Worm (Caenorhabditis elegans) whole organism, L4 larva: Measurements from ENCODE around the gene D1044.6.
A peak's percentile ranks its signal among the peaks of the same experiment; 100 is the strongest.

Experiments
- D1046.2 ChIP-seq: fragments of 200-800 bp; sonication (Bioruptor generic); IDR thresholded peaks from 2 replicates; pipeline ENCODE4 v1.3.6; 2022; ENCODE audit warnings: missing genetic modification characterization, missing compliant biosample characterization
- F10B5.3 ChIP-seq: sonication (generic microtip); optimal IDR thresholded peaks from 2 replicates; lab custom pipeline; 2016; ENCODE audit warnings: mild to moderate bottlenecking, missing genetic modification characterization, missing compliant biosample characterization
- F37D6.2 ChIP-seq: sonication (generic microtip); optimal IDR thresholded peaks from 2 replicates; lab custom pipeline; 2016; ENCODE audit warnings: mild to moderate bottlenecking, missing genetic modification characterization, missing compliant biosample characterization
- F49E8.2 ChIP-seq: sonication (generic microtip); optimal IDR thresholded peaks from 2 replicates; lab custom pipeline; 2016; ENCODE audit warnings: missing compliant biosample characterization, mild to moderate bottlenecking, missing genetic modification characterization, borderline replicate concordance
- Y105C5A.15 ChIP-seq: fragments of 200-800 bp; sonication (Bioruptor generic); IDR thresholded peaks from 2 replicates; pipeline ENCODE4 v1.3.6; 2022; ENCODE audit warnings: missing genetic modification characterization, missing compliant biosample characterization
- Y5F2A.4 ChIP-seq: fragments of 200-800 bp; sonication (Bioruptor generic); optimal IDR thresholded peaks from 2 replicates; lab custom pipeline; 2018; ENCODE audit warnings: mild to moderate bottlenecking, missing genetic modification characterization, missing compliant biosample characterization
- Y75B8A.6 ChIP-seq: fragments of 200-800 bp; sonication (Bioruptor generic); IDR thresholded peaks from 2 replicates; pipeline ENCODE4 v1.3.6; 2022; ENCODE audit warnings: missing genetic modification reagents, missing genetic modification characterization, missing compliant biosample characterization
- ZK337.2 ChIP-seq: fragments of 200-800 bp; sonication (Bioruptor generic); IDR thresholded peaks from 2 replicates; pipeline ENCODE4 v1.3.6; 2022; ENCODE audit warnings: missing genetic modification reagents, missing genetic modification characterization, missing compliant biosample characterization
- aha-1 ChIP-seq: fragments of 150-350 bp; peaks from one replicate; lab custom pipeline; 2014; ENCODE audit warnings: missing biosample characterization, missing genetic modification characterization
- aly-2 ChIP-seq: sonication (generic microtip); optimal IDR thresholded peaks from 2 replicates; lab custom pipeline; 2018; ENCODE audit warnings: missing biosample characterization, missing genetic modification characterization
- ama-1 ChIP-seq: fragments of 150-350 bp; optimal IDR thresholded peaks from 2 replicates; lab custom pipeline; 2014; ENCODE audit warnings: inconsistent platforms, mixed read lengths
- attf-4 ChIP-seq: sonication (generic microtip); optimal IDR thresholded peaks from 3 replicates; lab custom pipeline; 2017; ENCODE audit warnings: missing biosample characterization, missing genetic modification characterization
- ceh-32 ChIP-seq: sonication (generic microtip); optimal IDR thresholded peaks from 2 replicates; lab custom pipeline; 2016; ENCODE audit warnings: mild to moderate bottlenecking, missing genetic modification characterization, missing compliant biosample characterization; ENCODE audit not compliant: poor library complexity
- ceh-62 ChIP-seq: sonication (generic microtip); optimal IDR thresholded peaks from 2 replicates; lab custom pipeline; 2017; ENCODE audit warnings: missing biosample characterization, missing genetic modification characterization
- ces-1 ChIP-seq: fragments of 150-350 bp; sonication (generic microtip); optimal IDR thresholded peaks from 4 replicates; lab custom pipeline; 2014; ENCODE audit warnings: missing biosample characterization, missing genetic modification reagents, missing genetic modification characterization
- daf-12 ChIP-seq: fragments of 150-350 bp; optimal IDR thresholded peaks from 2 replicates; lab custom pipeline; 2014; ENCODE audit warnings: missing biosample characterization, missing genetic modification reagents, missing genetic modification characterization
- daf-16 ChIP-seq, 3 experiments: sonication (generic microtip); optimal IDR thresholded peaks; 2 replicates each; lab custom pipeline; 2016 to 2017; ENCODE audit warnings: missing genetic modification characterization in 3 of 3, missing genetic modification reagents in 3 of 3, mild to moderate bottlenecking in 2 of 3, missing compliant biosample characterization in 2 of 3, missing biosample characterization in 1 of 3, moderate library complexity in 1 of 3
- daf-19 ChIP-seq: fragments of 200-800 bp; sonication (Bioruptor generic); conservative IDR thresholded peaks from 2 replicates; pipeline ENCODE4 v1.3.6; 2022; ENCODE audit warnings: missing genetic modification characterization, missing compliant biosample characterization
- daf-8 ChIP-seq: fragments of 200-800 bp; sonication (Bioruptor generic); IDR thresholded peaks from 2 replicates; pipeline ENCODE4 v1.3.6; 2022; ENCODE audit warnings: missing genetic modification characterization, missing compliant biosample characterization
- dmd-8 ChIP-seq: fragments of 200-800 bp; sonication (Bioruptor generic); IDR thresholded peaks from 2 replicates; pipeline ENCODE4 v1.3.6; 2022; ENCODE audit warnings: missing genetic modification characterization, missing compliant biosample characterization
- dpl-1 ChIP-seq: fragments of 150-350 bp; optimal IDR thresholded peaks from 2 replicates; lab custom pipeline; 2014; ENCODE audit warnings: missing biosample characterization, missing genetic modification reagents, missing genetic modification characterization
- egl-27 ChIP-seq: sonication (generic microtip); optimal IDR thresholded peaks from 3 replicates; lab custom pipeline; 2017; ENCODE audit warnings: missing biosample characterization, missing genetic modification reagents, missing genetic modification characterization
- fkh-10 ChIP-seq: fragments of 150-350 bp; optimal IDR thresholded peaks from 2 replicates; lab custom pipeline; 2014; ENCODE audit warnings: missing biosample characterization, missing genetic modification reagents, missing genetic modification characterization
- fos-1 ChIP-seq: fragments of 150-350 bp; optimal IDR thresholded peaks from 2 replicates; lab custom pipeline; 2014; ENCODE audit warnings: missing biosample characterization, missing genetic modification characterization
- gei-8 ChIP-seq: fragments of 200-800 bp; sonication (Bioruptor generic); optimal IDR thresholded peaks from 2 replicates; lab custom pipeline; 2018; ENCODE audit warnings: mild to moderate bottlenecking, missing genetic modification characterization, missing compliant biosample characterization
- hif-1 ChIP-seq, 2 experiments: sonication (generic microtip); optimal IDR thresholded peaks; 2 replicates each; lab custom pipeline; 2016 to 2017; ENCODE audit warnings: missing compliant biosample characterization in 2 of 2, missing genetic modification characterization in 2 of 2, missing genetic modification reagents in 2 of 2, missing genotype in 2 of 2, mild to moderate bottlenecking in 1 of 2
- hlh-30 ChIP-seq: sonication (generic microtip); optimal IDR thresholded peaks from 2 replicates; lab custom pipeline; 2017; ENCODE audit warnings: antibody characterized with exemption, mild to moderate bottlenecking, missing genetic modification characterization, missing compliant biosample characterization; ENCODE audit not compliant: insufficient read depth
- jun-1 ChIP-seq: fragments of 150-350 bp; optimal IDR thresholded peaks from 2 replicates; lab custom pipeline; 2014; ENCODE audit warnings: missing biosample characterization, missing genetic modification reagents, missing genetic modification characterization
- madf-5 ChIP-seq, 2 experiments: fragments of 200-800 bp; sonication (Bioruptor generic); IDR thresholded peaks; 2 replicates each; pipeline ENCODE4 v1.3.6; 2022; ENCODE audit warnings: missing compliant biosample characterization in 2 of 2, missing genetic modification characterization in 2 of 2
- mdl-1 ChIP-seq, 2 experiments: fragments of 150-350 bp in 1 of 2; sonication (generic microtip) in 1 of 2; optimal IDR thresholded peaks; 2 replicates each; lab custom pipeline; 2014 to 2017; ENCODE audit warnings: missing biosample characterization in 2 of 2, missing genetic modification characterization in 2 of 2
- mep-1 ChIP-seq: fragments of 150-350 bp; sonication (generic microtip); optimal IDR thresholded peaks from 3 replicates; lab custom pipeline; 2014; ENCODE audit warnings: missing biosample characterization, missing genetic modification characterization
- mxl-2 ChIP-seq: fragments of 200-800 bp; sonication (Bioruptor generic); conservative IDR thresholded peaks from 2 replicates; pipeline ENCODE4 v1.3.6; 2022; ENCODE audit warnings: missing genetic modification reagents, missing genetic modification characterization, missing compliant biosample characterization
- mxl-3 ChIP-seq: fragments of 200-800 bp; sonication (Bioruptor generic); optimal IDR thresholded peaks from 2 replicates; lab custom pipeline; 2018; ENCODE audit warnings: mild to moderate bottlenecking, missing genetic modification characterization, missing compliant biosample characterization
- nhr-10 ChIP-seq: fragments of 150-350 bp; optimal IDR thresholded peaks from 2 replicates; lab custom pipeline; 2014; ENCODE audit warnings: missing biosample characterization, missing genetic modification characterization
- nhr-111 ChIP-seq: fragments of 200-800 bp; sonication (Bioruptor generic); optimal IDR thresholded peaks from 2 replicates; lab custom pipeline; 2018; ENCODE audit warnings: mild to moderate bottlenecking, missing genetic modification characterization, missing compliant biosample characterization
- nhr-25 ChIP-seq: sonication (generic microtip); optimal IDR thresholded peaks from 2 replicates; lab custom pipeline; 2017; ENCODE audit warnings: missing genetic modification characterization, mild to moderate bottlenecking, missing compliant biosample characterization, antibody characterized with exemption, moderate library complexity, borderline replicate concordance; ENCODE audit not compliant: insufficient read depth
- nhr-48 ChIP-seq: sonication (generic microtip); optimal IDR thresholded peaks from 2 replicates; lab custom pipeline; 2016; ENCODE audit warnings: mild to moderate bottlenecking, missing genetic modification characterization, missing compliant biosample characterization
- nhr-77 ChIP-seq: fragments of 150-350 bp; optimal IDR thresholded peaks from 2 replicates; lab custom pipeline; 2014; ENCODE audit warnings: missing biosample characterization, missing genetic modification characterization
- pha-4 ChIP-seq, 2 experiments: fragments of 150-350 bp in 1 of 2; fragments of 200-800 bp in 1 of 2; sonication (Bioruptor generic) in 1 of 2; IDR thresholded peaks in 1 of 2; optimal IDR thresholded peaks in 1 of 2; 2 replicates each; pipeline versions ENCODE4 v1.3.6 to Lab custom; 2014 to 2022; ENCODE audit warnings: missing genetic modification characterization in 2 of 2, missing genetic modification reagents in 2 of 2, missing biosample characterization in 1 of 2, missing compliant biosample characterization in 1 of 2
- php-3 ChIP-seq: fragments of 200-800 bp; sonication (Bioruptor generic); IDR thresholded peaks from 2 replicates; pipeline ENCODE4 v1.3.6; 2022; ENCODE audit warnings: missing genetic modification reagents, missing genetic modification characterization, missing compliant biosample characterization
- rbr-2 ChIP-seq: sonication (generic microtip); optimal IDR thresholded peaks from 2 replicates; lab custom pipeline; 2016; ENCODE audit warnings: missing genotype, missing genetic modification characterization, missing compliant biosample characterization
- sdz-12 ChIP-seq: fragments of 200-800 bp; sonication (Bioruptor generic); optimal IDR thresholded peaks from 2 replicates; lab custom pipeline; 2018; ENCODE audit warnings: mild to moderate bottlenecking, missing genetic modification characterization, missing compliant biosample characterization
- skn-1 ChIP-seq: fragments of 150-350 bp; optimal IDR thresholded peaks from 2 replicates; lab custom pipeline; 2014; ENCODE audit warnings: missing biosample characterization, missing genetic modification characterization
- snpc-4 ChIP-seq: fragments of 150-350 bp; optimal IDR thresholded peaks from 2 replicates; lab custom pipeline; 2014; ENCODE audit warnings: missing biosample characterization, missing genetic modification characterization
- spr-1 ChIP-seq: sonication (generic microtip); optimal IDR thresholded peaks from 2 replicates; lab custom pipeline; 2016; ENCODE audit warnings: mild to moderate bottlenecking, missing genetic modification characterization, missing compliant biosample characterization
- spr-3 ChIP-seq: fragments of 200-800 bp; sonication (Bioruptor generic); optimal IDR thresholded peaks from 2 replicates; lab custom pipeline; 2018; ENCODE audit warnings: mild to moderate bottlenecking, missing genetic modification characterization, missing compliant biosample characterization
- tag-97 ChIP-seq: fragments of 200-800 bp; sonication (Bioruptor generic); IDR thresholded peaks from 2 replicates; pipeline ENCODE4 v1.3.6; 2022; ENCODE audit warnings: missing genetic modification characterization, missing compliant biosample characterization
- tra-1 ChIP-seq: fragments of 200-800 bp; sonication (Bioruptor generic); IDR thresholded peaks from 2 replicates; pipeline ENCODE4 v1.3.6; 2022; ENCODE audit warnings: missing genetic modification reagents, missing genetic modification characterization, missing compliant biosample characterization
- unc-39 ChIP-seq: sonication (generic microtip); optimal IDR thresholded peaks from 2 replicates; lab custom pipeline; 2017; ENCODE audit warnings: missing biosample characterization, missing genetic modification characterization
- unc-62 ChIP-seq, 3 experiments: fragments of 150-350 bp in 1 of 3; sonication (generic microtip); optimal IDR thresholded peaks in 2 of 3; peaks in 1 of 3; 1 replicate in 1 of 3; 2 replicates in 2 of 3; lab custom pipeline; 2014 to 2017; ENCODE audit warnings: missing biosample characterization in 3 of 3, missing genetic modification characterization in 3 of 3, missing genetic modification reagents in 3 of 3, missing genotype in 1 of 3
- zag-1 ChIP-seq: fragments of 150-350 bp; optimal IDR thresholded peaks from 2 replicates; lab custom pipeline; 2014; ENCODE audit warnings: missing biosample characterization, missing genetic modification characterization

The D1044.6 gene

DNA sequence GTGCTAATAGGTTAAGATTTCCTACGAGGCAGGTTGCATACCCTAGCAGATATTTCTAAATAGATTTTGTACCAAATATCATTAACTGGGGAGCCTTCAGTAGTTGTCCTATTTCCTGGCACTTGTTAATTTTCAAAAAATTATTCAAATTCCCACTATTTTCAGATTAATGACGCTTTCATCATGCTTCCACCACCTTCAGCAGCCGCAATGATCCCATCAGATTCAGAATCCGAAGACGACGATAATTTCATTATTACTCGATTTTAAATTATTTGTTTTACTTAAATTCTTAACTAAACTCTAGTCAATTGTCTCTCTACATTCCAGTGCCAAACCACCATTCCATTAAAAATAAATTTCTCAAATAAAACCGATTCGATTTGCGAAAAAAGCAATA is 7.9 kb upstream of the D1044.6 start:
- no peak for TF ChIP-seq tag-97 (GFP tag; lab: Robert Waterston, UW)
- TF ChIP-seq F49E8.2 (tag; lab: Kevin White, UChicago): no peak
- TF ChIP-seq mxl-3 (GFP tag; lab: Kevin White, UChicago): no peak
- TF ChIP-seq Y105C5A.15: no peak
- peak; percentile 74 for TF ChIP-seq sdz-12 (GFP tag; lab: Kevin White, UChicago)
- TF ChIP-seq daf-8 (GFP tag; lab: Robert Waterston, UW): no peak
- no peak for TF ChIP-seq Y5F2A.4 (GFP tag; lab: Kevin White, UChicago)
- TF ChIP-seq pha-4 (GFP tag; IDR thresholded peaks at IDR 0.05; lab: Robert Waterston, UW): no peak
- no peak for TF ChIP-seq pha-4 (tag; optimal IDR thresholded peaks at IDR 0.05; lab: Kevin White, UChicago)
- TF ChIP-seq madf-5 (GFP tag; IDR thresholded peaks at IDR 0.05; lab: Robert Waterston, UW): no peak
- no peak for TF ChIP-seq nhr-10 (tag; lab: Kevin White, UChicago)
- TF ChIP-seq rbr-2 (tag; lab: Kevin White, UChicago): no peak
- TF ChIP-seq nhr-77 (tag; lab: Kevin White, UChicago): peak; percentile 35
- no peak for TF ChIP-seq mxl-2
- TF ChIP-seq unc-39: no peak
- no peak for TF ChIP-seq hif-1 (tag; optimal IDR thresholded peaks at IDR 0.05; lab: Kevin White, UChicago)
- no peak for TF ChIP-seq spr-1
- TF ChIP-seq daf-12 (tag; lab: Kevin White, UChicago): no peak
- no peak for TF ChIP-seq dmd-8 (GFP tag; lab: Robert Waterston, UW)
- no peak for TF ChIP-seq hlh-30 (tag; lab: Kevin White, UChicago)
- no peak for TF ChIP-seq zag-1 (tag; lab: Kevin White, UChicago)
- TF ChIP-seq daf-16 (GFP tag; optimal IDR thresholded peaks at IDR 0.05; lab: Kevin White, UChicago): no peak
- peak; percentile 46 for TF ChIP-seq daf-16 (tag; optimal IDR thresholded peaks at IDR 0.05; lab: Kevin White, UChicago)
- peak; percentile 60 for TF ChIP-seq ama-1 (lab: Kevin White, UChicago)
- TF ChIP-seq nhr-48 (tag; lab: Kevin White, UChicago): no peak
- TF ChIP-seq nhr-25 (tag; lab: Kevin White, UChicago): no peak
- no peak for TF ChIP-seq egl-27 (tag; lab: Kevin White, UChicago)
- no peak for TF ChIP-seq aha-1 (tag; lab: Kevin White, UChicago)
- no peak for TF ChIP-seq ceh-62 (tag; lab: Kevin White, UChicago)
- TF ChIP-seq daf-19 (GFP tag; lab: Robert Waterston, UW): no peak
- no peak for TF ChIP-seq fkh-10 (GFP tag; lab: Kevin White, UChicago)
- TF ChIP-seq dpl-1 (GFP tag; lab: Kevin White, UChicago): no peak
- peak; percentile 53 for TF ChIP-seq mep-1 (tag; lab: Kevin White, UChicago)
- TF ChIP-seq fos-1 (tag; lab: Kevin White, UChicago): no peak
- no peak for TF ChIP-seq mdl-1 (tag; optimal IDR thresholded peaks at IDR 0.05; lab: Kevin White, UChicago)
- TF ChIP-seq ces-1 (GFP tag; lab: Kevin White, UChicago): no peak
- TF ChIP-seq Y75B8A.6 (GFP tag; lab: Robert Waterston, UW): no peak
- no peak for TF ChIP-seq D1046.2 (GFP tag; lab: Robert Waterston, UW)
- no peak for TF ChIP-seq snpc-4
- no peak for TF ChIP-seq skn-1 (tag; lab: Kevin White, UChicago)
- TF ChIP-seq F37D6.2 (tag; lab: Kevin White, UChicago): no peak
- TF ChIP-seq spr-3 (GFP tag; lab: Kevin White, UChicago): no peak
- TF ChIP-seq gei-8: no peak
- TF ChIP-seq php-3 (GFP tag; lab: Robert Waterston, UW): 0 out of 2 replicates have a peak, but pooled peaks have one; percentile 38
- TF ChIP-seq tra-1: 0 out of 2 replicates have a peak, but pooled peaks have one; percentile 20
- no peak for TF ChIP-seq aly-2 (tag; lab: Kevin White, UChicago)
- no peak for TF ChIP-seq unc-62 (GFP tag; optimal IDR thresholded peaks at IDR 0.05 in 1 of 2; lab: Kevin White, UChicago)
- TF ChIP-seq unc-62 (tag; optimal IDR thresholded peaks at IDR 0.05; lab: Kevin White, UChicago): no peak
- TF ChIP-seq attf-4: no peak
- TF ChIP-seq ceh-32 (tag; lab: Kevin White, UChicago): no peak
- TF ChIP-seq F10B5.3 (tag; lab: Kevin White, UChicago): no peak
- TF ChIP-seq jun-1 (tag; lab: Kevin White, UChicago): no peak
- TF ChIP-seq nhr-111 (GFP tag; lab: Kevin White, UChicago): no peak
- no peak for TF ChIP-seq ZK337.2 (GFP tag; lab: Robert Waterston, UW)
